Worm (Caenorhabditis elegans) whole organism, L4 larva: ENCODE data around the gene fbxb-75.

Source experiments
- T20F7.1 ChIP-seq: fragments of 200-800 bp; sonication (Bioruptor generic); optimal IDR thresholded peaks from 2 replicates; lab custom pipeline; 2018; ENCODE audit warnings: mild to moderate bottlenecking, missing genetic modification characterization, missing compliant biosample characterization
- Y5F2A.4 ChIP-seq: fragments of 200-800 bp; sonication (Bioruptor generic); optimal IDR thresholded peaks from 2 replicates; lab custom pipeline; 2018; ENCODE audit warnings: mild to moderate bottlenecking, missing genetic modification characterization, missing compliant biosample characterization
- aha-1 ChIP-seq: fragments of 150-350 bp; peaks from one replicate; lab custom pipeline; 2014; ENCODE audit warnings: missing biosample characterization, missing genetic modification characterization
- ceh-82 ChIP-seq: sonication (generic microtip); optimal IDR thresholded peaks from 2 replicates; lab custom pipeline; 2017; ENCODE audit warnings: missing biosample characterization, missing genetic modification characterization
- cey-2 ChIP-seq: sonication (generic microtip); optimal IDR thresholded peaks from 3 replicates; lab custom pipeline; 2017; ENCODE audit warnings: missing genetic modification characterization, mild to moderate bottlenecking, missing compliant biosample characterization, antibody characterized with exemption, borderline replicate concordance; ENCODE audit not compliant: insufficient read depth
- ctbp-1 ChIP-seq: fragments of 200-800 bp; sonication (Bioruptor generic); IDR thresholded peaks from 2 replicates; pipeline ENCODE4 v1.3.6; 2022; ENCODE audit warnings: missing genetic modification reagents, missing genetic modification characterization, missing compliant biosample characterization
- dmd-8 ChIP-seq: fragments of 200-800 bp; sonication (Bioruptor generic); IDR thresholded peaks from 2 replicates; pipeline ENCODE4 v1.3.6; 2022; ENCODE audit warnings: missing genetic modification characterization, missing compliant biosample characterization
- egl-43 ChIP-seq: fragments of 200-800 bp; sonication (Bioruptor generic); IDR thresholded peaks from 2 replicates; pipeline ENCODE4 v1.3.6; 2022; ENCODE audit warnings: missing genetic modification reagents, missing genetic modification characterization, missing compliant biosample characterization
- fkh-10 ChIP-seq: fragments of 150-350 bp; optimal IDR thresholded peaks from 2 replicates; lab custom pipeline; 2014; ENCODE audit warnings: missing biosample characterization, missing genetic modification reagents, missing genetic modification characterization
- gei-8 ChIP-seq: fragments of 200-800 bp; sonication (Bioruptor generic); optimal IDR thresholded peaks from 2 replicates; lab custom pipeline; 2018; ENCODE audit warnings: mild to moderate bottlenecking, missing genetic modification characterization, missing compliant biosample characterization
- hlh-11 ChIP-seq: fragments of 200-800 bp; sonication (Bioruptor generic); optimal IDR thresholded peaks from 2 replicates; lab custom pipeline; 2018; ENCODE audit warnings: mild to moderate bottlenecking, missing genetic modification characterization, missing compliant biosample characterization
- hlh-30 ChIP-seq: sonication (generic microtip); optimal IDR thresholded peaks from 2 replicates; lab custom pipeline; 2017; ENCODE audit warnings: antibody characterized with exemption, mild to moderate bottlenecking, missing genetic modification characterization, missing compliant biosample characterization; ENCODE audit not compliant: insufficient read depth
- hmg-1.1 ChIP-seq: fragments of 200-800 bp; sonication (Bioruptor generic); IDR thresholded peaks from 2 replicates; pipeline ENCODE4 v1.3.6; 2022; ENCODE audit warnings: missing genetic modification reagents, missing genetic modification characterization, missing compliant biosample characterization
- lin-1 ChIP-seq: fragments of 200-800 bp; sonication (Bioruptor generic); IDR thresholded peaks from 2 replicates; pipeline ENCODE4 v1.3.6; 2022; ENCODE audit warnings: missing genetic modification reagents, missing genetic modification characterization, missing compliant biosample characterization
- lin-38 ChIP-seq: fragments of 200-800 bp; sonication (Bioruptor generic); IDR thresholded peaks from 2 replicates; pipeline ENCODE4 v1.3.6; 2022; ENCODE audit warnings: missing genetic modification reagents, missing genetic modification characterization, missing compliant biosample characterization
- lir-3 ChIP-seq: sonication (generic microtip); optimal IDR thresholded peaks from 2 replicates; lab custom pipeline; 2016; ENCODE audit warnings: mild to moderate bottlenecking, missing genetic modification characterization, missing compliant biosample characterization
- madf-9 ChIP-seq: fragments of 200-800 bp; sonication (Bioruptor generic); conservative IDR thresholded peaks from 2 replicates; pipeline ENCODE4 v1.3.6; 2022; ENCODE audit warnings: missing genetic modification reagents, missing genetic modification characterization, missing compliant biosample characterization
- mdl-1 ChIP-seq, 2 experiments: fragments of 150-350 bp in 1 of 2; sonication (generic microtip) in 1 of 2; optimal IDR thresholded peaks; 2 replicates each; lab custom pipeline; 2014 to 2017; ENCODE audit warnings: missing biosample characterization in 2 of 2, missing genetic modification characterization in 2 of 2
- mep-1 ChIP-seq: fragments of 150-350 bp; sonication (generic microtip); optimal IDR thresholded peaks from 3 replicates; lab custom pipeline; 2014; ENCODE audit warnings: missing biosample characterization, missing genetic modification characterization
- mes-2 ChIP-seq: sonication (generic microtip); optimal IDR thresholded peaks from 2 replicates; lab custom pipeline; 2016; ENCODE audit warnings: missing genotype, mild to moderate bottlenecking, missing genetic modification characterization, missing compliant biosample characterization; ENCODE audit not compliant: poor library complexity, severe bottlenecking
- mxl-3 ChIP-seq: fragments of 200-800 bp; sonication (Bioruptor generic); optimal IDR thresholded peaks from 2 replicates; lab custom pipeline; 2018; ENCODE audit warnings: mild to moderate bottlenecking, missing genetic modification characterization, missing compliant biosample characterization
- nhr-10 ChIP-seq: fragments of 150-350 bp; optimal IDR thresholded peaks from 2 replicates; lab custom pipeline; 2014; ENCODE audit warnings: missing biosample characterization, missing genetic modification characterization
- nhr-102 ChIP-seq: sonication (generic microtip); optimal IDR thresholded peaks from 2 replicates; lab custom pipeline; 2016; ENCODE audit warnings: mild to moderate bottlenecking, missing genetic modification characterization, moderate library complexity, missing compliant biosample characterization
- nhr-11 ChIP-seq: fragments of 150-350 bp; optimal IDR thresholded peaks from 2 replicates; lab custom pipeline; 2014; ENCODE audit warnings: missing biosample characterization, missing genetic modification characterization
- nhr-237 ChIP-seq: sonication (generic microtip); optimal IDR thresholded peaks from 2 replicates; lab custom pipeline; 2017; ENCODE audit warnings: missing biosample characterization, missing genetic modification characterization
- nhr-41 ChIP-seq: fragments of 200-800 bp; sonication (Bioruptor generic); IDR thresholded peaks from 2 replicates; pipeline ENCODE4 v1.3.6; 2022; ENCODE audit warnings: missing genetic modification reagents, missing genetic modification characterization, missing compliant biosample characterization
- nhr-48 ChIP-seq: sonication (generic microtip); optimal IDR thresholded peaks from 2 replicates; lab custom pipeline; 2016; ENCODE audit warnings: mild to moderate bottlenecking, missing genetic modification characterization, missing compliant biosample characterization
- pha-4 ChIP-seq, 2 experiments: fragments of 150-350 bp in 1 of 2; fragments of 200-800 bp in 1 of 2; sonication (Bioruptor generic) in 1 of 2; IDR thresholded peaks in 1 of 2; optimal IDR thresholded peaks in 1 of 2; 2 replicates each; pipeline versions ENCODE4 v1.3.6 to Lab custom; 2014 to 2022; ENCODE audit warnings: missing genetic modification characterization in 2 of 2, missing genetic modification reagents in 2 of 2, missing biosample characterization in 1 of 2, missing compliant biosample characterization in 1 of 2
- pqm-1 ChIP-seq: sonication (generic microtip); optimal IDR thresholded peaks from 2 replicates; lab custom pipeline; 2017; ENCODE audit warnings: missing biosample characterization, missing genetic modification characterization
- set-16 ChIP-seq: fragments of 200-800 bp; sonication (Bioruptor generic); IDR thresholded peaks from 2 replicates; pipeline ENCODE4 v1.3.6; 2022; ENCODE audit warnings: missing genetic modification reagents, missing genetic modification characterization, missing compliant biosample characterization
- snpc-1.2 ChIP-seq: fragments of 200-800 bp; sonication (Bioruptor generic); IDR thresholded peaks from 2 replicates; pipeline ENCODE4 v1.3.6; 2022; ENCODE audit warnings: missing genetic modification reagents, missing genetic modification characterization, missing compliant biosample characterization
- tag-97 ChIP-seq: fragments of 200-800 bp; sonication (Bioruptor generic); IDR thresholded peaks from 2 replicates; pipeline ENCODE4 v1.3.6; 2022; ENCODE audit warnings: missing genetic modification characterization, missing compliant biosample characterization
- unc-130 ChIP-seq: sonication (generic microtip); optimal IDR thresholded peaks from 2 replicates; lab custom pipeline; 2016; ENCODE audit warnings: missing genetic modification reagents, missing genetic modification characterization, missing compliant biosample characterization
- ztf-7 ChIP-seq: fragments of 150-350 bp; optimal IDR thresholded peaks from 2 replicates; lab custom pipeline; 2014; ENCODE audit warnings: missing biosample characterization, missing genetic modification characterization

fbxb-75 gene

ce11 chrIV:4399418-4400136 is 41.4 kb downstream of the fbxb-75 start (continued):
- TF ChIP-seq madf-9 (GFP tag; lab: Robert Waterston, UW) (0 out of 2 replicates have a peak, but pooled peaks have one; percentile 13), set-16 (GFP tag; lab: Robert Waterston, UW) (peak; percentile 95), mes-2 (tag; lab: Kevin White, UChicago) (no peak), cey-2 (tag; lab: Kevin White, UChicago) (no peak), lir-3 (tag; lab: Kevin White, UChicago) (no peak), ctbp-1 (GFP tag; lab: Robert Waterston, UW) (no peak), tag-97 (no peak), ceh-82 (tag; lab: Kevin White, UChicago) (no peak), dmd-8 (GFP tag; lab: Robert Waterston, UW) (no peak)

ce11 chrIV:4398890-4399289 is 42.1 kb downstream of the fbxb-75 start:
- TF ChIP-seq Y5F2A.4 (GFP tag; lab: Kevin White, UChicago) (no peak), mdl-1 (tag; optimal IDR thresholded peaks at IDR 0.05; lab: Kevin White, UChicago) (no peak), pqm-1 (no peak), ztf-7 (tag; lab: Kevin White, UChicago) (no peak), nhr-41 (GFP tag; lab: Robert Waterston, UW) (no peak), nhr-237 (tag; lab: Kevin White, UChicago) (no peak), gei-8 (GFP tag; lab: Kevin White, UChicago) (no peak)
- TF ChIP-seq, all 104 proteins: peak for 0

- no peak for TF ChIP-seq unc-130 (GFP tag; lab: Kevin White, UChicago)
- no peak for TF ChIP-seq nhr-48 (tag; lab: Kevin White, UChicago)
- TF ChIP-seq nhr-10: no peak
- TF ChIP-seq lin-38 (GFP tag; lab: Robert Waterston, UW): peak; percentile 22; the same call in 1 of the 2 replicates
- no peak for TF ChIP-seq T20F7.1 (GFP tag; lab: Kevin White, UChicago)
- peak; percentile 37; the same call in 1 of the 2 replicates for TF ChIP-seq egl-43 (GFP tag; lab: Robert Waterston, UW)
- no peak for TF ChIP-seq nhr-41 (GFP tag; lab: Robert Waterston, UW)
- no peak for TF ChIP-seq nhr-102
- TF ChIP-seq pha-4 (GFP tag; IDR thresholded peaks at IDR 0.05; lab: Robert Waterston, UW): 0 out of 2 replicates have a peak, but pooled peaks have one; percentile 14
- TF ChIP-seq pha-4 (tag; optimal IDR thresholded peaks at IDR 0.05; lab: Kevin White, UChicago): no peak
- TF ChIP-seq hmg-1.1 (GFP tag; lab: Robert Waterston, UW): peak; percentile 46
- TF ChIP-seq mes-2 (tag; lab: Kevin White, UChicago): peak; percentile 2
- TF ChIP-seq aha-1 (tag; lab: Kevin White, UChicago): peak; percentile 47
- peak; percentile 59 for TF ChIP-seq hlh-11
- peak; percentile 68 for TF ChIP-seq mxl-3 (GFP tag; lab: Kevin White, UChicago)
- TF ChIP-seq snpc-1.2 (GFP tag; lab: Robert Waterston, UW): no peak
- TF ChIP-seq fkh-10 (GFP tag; lab: Kevin White, UChicago): no peak
- TF ChIP-seq nhr-11 (tag; lab: Kevin White, UChicago): no peak
- peak; percentile 64 for TF ChIP-seq set-16 (GFP tag; lab: Robert Waterston, UW)
- TF ChIP-seq ztf-7 (tag; lab: Kevin White, UChicago): no peak
- TF ChIP-seq mep-1 (tag; lab: Kevin White, UChicago): peak; percentile 39
- peak; percentile 2 for TF ChIP-seq hlh-30 (tag; lab: Kevin White, UChicago)
- TF ChIP-seq lin-1 (GFP tag; lab: Robert Waterston, UW): peak; percentile 16; the same call in 1 of the 2 replicates
- peak in 1 of 2 experiments; percentile 52 for TF ChIP-seq mdl-1 (tag; optimal IDR thresholded peaks at IDR 0.05; lab: Kevin White, UChicago)
Observed at ce11 chrIV:4398420-4398819, 42.6 kb downstream of the fbxb-75 start.
